Worm (Caenorhabditis elegans): ENCODE results near the gene F55C9.5.

- TF ChIP-seq tab-1 (GFP tag; IDR thresholded peaks at IDR 0.05) (no peak), klf-2 (GFP tag; conservative IDR thresholded peaks at IDR 0.05) (no peak), med-1 (GFP tag; optimal IDR thresholded peaks at IDR 0.05; ENCODE audit: insufficient read depth) (no peak), ztf-29 (GFP tag; IDR thresholded peaks at IDR 0.05) (no peak), flt-1 (GFP tag; IDR thresholded peaks at IDR 0.05) (no peak)
Measured at ce11 chrV:19282314-19282713, 10.6 kb downstream of the F55C9.5 start, which contains the start of gene fbxb-117.
